Fruit fly (Drosophila melanogaster) whole organism, pupa: Measurements from ENCODE around the gene CG31820.

Source experiments
- CG10348 ChIP-seq: fragments of 200-800 bp; sonication (Bioruptor generic); IDR thresholded peaks from 2 replicates; pipeline ENCODE4 v1.3.6; 2022; ENCODE audit warnings: missing biosample characterization, missing genetic modification characterization
- CG12605 ChIP-seq: fragments of 200-800 bp; sonication (Bioruptor generic); IDR thresholded peaks from 2 replicates; pipeline ENCODE4 v1.3.6; 2022; ENCODE audit warnings: missing biosample characterization, missing genetic modification characterization
- CG13204 ChIP-seq: fragments of 200-800 bp; sonication (Bioruptor generic); optimal IDR thresholded peaks from 2 replicates; lab custom pipeline; 2018; ENCODE audit warnings: missing biosample characterization, mild to moderate bottlenecking, missing genetic modification characterization, moderate library complexity
- CG14655 ChIP-seq: fragments of 200-800 bp; sonication (Bioruptor generic); optimal IDR thresholded peaks from 3 replicates; lab custom pipeline; 2017; ENCODE audit warnings: mild to moderate bottlenecking, missing biosample characterization, missing genetic modification reagents, missing genetic modification characterization
- CG15710 ChIP-seq: fragments of 200-800 bp; sonication (Bioruptor generic); optimal IDR thresholded peaks from 2 replicates; lab custom pipeline; 2018; ENCODE audit warnings: missing biosample characterization, mild to moderate bottlenecking, missing genetic modification characterization, moderate library complexity
- CG17806 ChIP-seq: fragments of 200-800 bp; sonication (Bioruptor generic); optimal IDR thresholded peaks from 2 replicates; lab custom pipeline; 2018; ENCODE audit warnings: missing biosample characterization, mild to moderate bottlenecking, missing genetic modification characterization, moderate library complexity
- CG32121 ChIP-seq: fragments of 200-800 bp; sonication (Bioruptor generic); IDR thresholded peaks from 2 replicates; pipeline ENCODE4 v1.3.6; 2022; ENCODE audit warnings: missing biosample characterization, missing genetic modification characterization
- CG34367 ChIP-seq: fragments of 200-800 bp; sonication (Bioruptor generic); optimal IDR thresholded peaks from 2 replicates; lab custom pipeline; 2018; ENCODE audit warnings: missing biosample characterization, mild to moderate bottlenecking, missing genetic modification characterization
- CG4496 ChIP-seq: fragments of 200-800 bp; sonication (Bioruptor generic); IDR thresholded peaks from 3 replicates; pipeline ENCODE4 v1.3.6; 2022; ENCODE audit warnings: missing biosample characterization, missing genetic modification characterization
- CG8159 ChIP-seq: fragments of 200-800 bp; sonication (Bioruptor generic); optimal IDR thresholded peaks from 3 replicates; lab custom pipeline; 2018; ENCODE audit warnings: missing biosample characterization, mild to moderate bottlenecking, missing genetic modification characterization, moderate library complexity
- CG8301 ChIP-seq: fragments of 200-800 bp; sonication (Bioruptor generic); optimal IDR thresholded peaks from 2 replicates; lab custom pipeline; 2018; ENCODE audit warnings: missing biosample characterization, mild to moderate bottlenecking, missing genetic modification characterization
- CG9948 ChIP-seq: fragments of 200-800 bp; sonication (Bioruptor generic); optimal IDR thresholded peaks from 2 replicates; lab custom pipeline; 2018; ENCODE audit warnings: missing biosample characterization, mild to moderate bottlenecking, missing genetic modification characterization, moderate library complexity
- D1 ChIP-seq: fragments of 200-800 bp; sonication (Bioruptor generic); optimal IDR thresholded peaks from 2 replicates; lab custom pipeline; 2018; ENCODE audit warnings: missing biosample characterization, mild to moderate bottlenecking, missing genetic modification characterization, moderate library complexity
- EcR ChIP-seq: fragments of 200-800 bp; sonication (Bioruptor generic); optimal IDR thresholded peaks from 3 replicates; lab custom pipeline; 2019; ENCODE audit warnings: missing biosample characterization, missing genetic modification characterization, mild to moderate bottlenecking, moderate library complexity, missing genetic modification reagents
- Ets98B ChIP-seq: fragments of 200-800 bp; sonication (Bioruptor generic); IDR thresholded peaks from 2 replicates; pipeline ENCODE4 v1.3.6; 2022; ENCODE audit warnings: missing biosample characterization, missing genetic modification characterization
- Pif1A ChIP-seq: fragments of 200-800 bp; sonication (Bioruptor generic); optimal IDR thresholded peaks from 3 replicates; lab custom pipeline; 2016; ENCODE audit warnings: missing biosample characterization, missing genetic modification characterization
- Pif1B ChIP-seq: fragments of 200-800 bp; sonication (Bioruptor generic); optimal IDR thresholded peaks from 3 replicates; lab custom pipeline; 2016; ENCODE audit warnings: missing biosample characterization, missing genetic modification characterization
- Snoo ChIP-seq: fragments of 200-800 bp; sonication (Bioruptor generic); optimal IDR thresholded peaks from 3 replicates; lab custom pipeline; 2017; ENCODE audit warnings: missing biosample characterization, mild to moderate bottlenecking, missing genetic modification characterization, inconsistent platforms
- fd96Ca ChIP-seq: fragments of 200-800 bp; sonication (Bioruptor generic); IDR thresholded peaks from 3 replicates; pipeline ENCODE4 v1.3.6; 2022; ENCODE audit warnings: missing biosample characterization, missing genetic modification characterization
- gl ChIP-seq: fragments of 200-800 bp; sonication (Bioruptor generic); optimal IDR thresholded peaks from 2 replicates; lab custom pipeline; 2018; ENCODE audit warnings: missing biosample characterization, mild to moderate bottlenecking, missing genetic modification characterization
- rn ChIP-seq: fragments of 200-800 bp; sonication (Bioruptor generic); IDR thresholded peaks from 2 replicates; pipeline ENCODE4 v1.3.6; 2022; ENCODE audit warnings: missing biosample characterization, missing genetic modification characterization

Gene CG31820

dm6 chr2L:16006179-16006578 lies at the start of gene CG31820:
Gene CG31820 (minus strand): TSS chr2L:16006279.
- no peak for TF ChIP-seq CG14655 (GFP tag; lab: Kevin White, UChicago)

- TF ChIP-seq EcR (GFP tag; lab: Kevin White, UChicago) (no peak), Pif1A (GFP tag; lab: Kevin White, UChicago) (no peak), gl (no peak), CG15710 (tag; lab: Kevin White, UChicago) (no peak), CG12605 (GFP tag; lab: Robert Waterston, UW) (0 out of 2 replicates have a peak, but pooled peaks have one; percentile 45), CG8159 (tag; lab: Kevin White, UChicago) (no peak), CG9948 (tag; lab: Kevin White, UChicago) (no peak), Snoo (tag; lab: Kevin White, UChicago) (no peak)
These were observed 43.6 kb upstream of the CG31820 start, which contains the start of gene beat-Ia for dm6 chr2L:16049647-16050046. Gene beat-Ia (plus strand): TSS chr2L:16049965.

dm6 chr2L:16042385-16043071 lies 36.4 kb upstream of the CG31820 start:
- no peak for TF ChIP-seq EcR (GFP tag; lab: Kevin White, UChicago)
- no peak for TF ChIP-seq Pif1B (GFP tag; lab: Kevin White, UChicago)
- TF ChIP-seq CG13204 = no peak
- no peak for TF ChIP-seq CG17806 (tag; lab: Kevin White, UChicago)
- no peak for TF ChIP-seq fd96Ca (GFP tag; lab: Robert Waterston, UW)

- no peak for TF ChIP-seq D1 (tag; lab: Kevin White, UChicago)
- no peak for TF ChIP-seq CG14655 (GFP tag; lab: Kevin White, UChicago)
- no peak for TF ChIP-seq gl
- no peak for TF ChIP-seq CG34367
- no peak for TF ChIP-seq Pif1B (GFP tag; lab: Kevin White, UChicago)
- no peak for TF ChIP-seq CG8159 (tag; lab: Kevin White, UChicago)
- no peak for TF ChIP-seq CG13204
- no peak for TF ChIP-seq CG4496
- no peak for TF ChIP-seq CG17806 (tag; lab: Kevin White, UChicago)
- TF ChIP-seq rn = no peak
- no peak for TF ChIP-seq CG12605 (GFP tag; lab: Robert Waterston, UW)
These were observed 35.6 kb upstream of the CG31820 start, which contains the start of the genes BicC and CG45084 for dm6 chr2L:16041727-16042126. Gene BicC (plus strand): TSS chr2L:16042047. Gene CG45084 (plus strand): TSS chr2L:16042047.

- TF ChIP-seq Pif1A (GFP tag; lab: Kevin White, UChicago) = no peak
- TF ChIP-seq CG14655 (GFP tag; lab: Kevin White, UChicago) = no peak
- no peak for TF ChIP-seq CG8159 (tag; lab: Kevin White, UChicago)
- TF ChIP-seq fd96Ca (GFP tag; lab: Robert Waterston, UW) = no peak
- no peak for TF ChIP-seq CG10348 (GFP tag; lab: Robert Waterston, UW)
- TF ChIP-seq Ets98B (GFP tag; lab: Robert Waterston, UW) = no peak
- TF ChIP-seq CG8301 (tag; lab: Kevin White, UChicago) = no peak
- no peak for TF ChIP-seq EcR (GFP tag; lab: Kevin White, UChicago)
- no peak for TF ChIP-seq CG4496
- no peak for TF ChIP-seq D1 (tag; lab: Kevin White, UChicago)
- TF ChIP-seq CG34367 = no peak
These were observed 34.2 kb upstream of the CG31820 start for dm6 chr2L:16040255-16040654.

dm6 chr2L:16026693-16027092 lies 20.6 kb upstream of the CG31820 start:
- TF ChIP-seq CG4496 (no peak), Pif1B (GFP tag; lab: Kevin White, UChicago) (no peak), CG15710 (tag; lab: Kevin White, UChicago) (no peak), Snoo (tag; lab: Kevin White, UChicago) (no peak), CG34367 (no peak), CG12605 (GFP tag; lab: Robert Waterston, UW) (no peak), CG17806 (tag; lab: Kevin White, UChicago) (no peak), Ets98B (GFP tag; lab: Robert Waterston, UW) (no peak), CG9948 (tag; lab: Kevin White, UChicago) (no peak)

- TF ChIP-seq CG14655 (GFP tag; lab: Kevin White, UChicago) (no peak), Pif1B (GFP tag; lab: Kevin White, UChicago) (no peak), CG32121 (GFP tag; lab: Robert Waterston, UW) (no peak), CG15710 (tag; lab: Kevin White, UChicago) (no peak), CG34367 (no peak), Ets98B (GFP tag; lab: Robert Waterston, UW) (no peak)
- TF ChIP-seq, all 21 proteins: peak for 0
These were observed 2.1 kb downstream of the CG31820 start, which contains the start of the genes CG13245 and CG43816 for dm6 chr2L:16004025-16004424. Gene CG13245 (plus strand): TSS chr2L:16004325. Gene CG43816 (plus strand): TSS chr2L:16004325.
